Worm (Caenorhabditis elegans) whole organism, late embryonic: ENCODE measurements around the gene cdl-1.

ENCODE experiments used
- F13H6.1 ChIP-seq: sonication (generic microtip); optimal IDR thresholded peaks from 2 replicates; lab custom pipeline; 2016; ENCODE audit warnings: missing genetic modification characterization, missing compliant biosample characterization
- K09A11.1 ChIP-seq: sonication (generic microtip); optimal IDR thresholded peaks from 2 replicates; lab custom pipeline; 2017; ENCODE audit warnings: antibody characterized with exemption, mild to moderate bottlenecking, missing genetic modification characterization, missing compliant biosample characterization; ENCODE audit not compliant: insufficient read depth
- T23F11.4 ChIP-seq: fragments of 200-800 bp; sonication (Bioruptor generic); optimal IDR thresholded peaks from 2 replicates; lab custom pipeline; 2018; ENCODE audit warnings: mild to moderate bottlenecking, missing genetic modification characterization, missing compliant biosample characterization
- ama-1 ChIP-seq: fragments of 150-350 bp; optimal IDR thresholded peaks from 2 replicates; lab custom pipeline; 2014
- eyg-1 ChIP-seq: sonication (generic microtip); optimal IDR thresholded peaks from 2 replicates; lab custom pipeline; 2016; ENCODE audit warnings: missing genotype, missing genetic modification characterization, missing compliant biosample characterization
- rnt-1 ChIP-seq: sonication (generic microtip); optimal IDR thresholded peaks from 2 replicates; lab custom pipeline; 2016; ENCODE audit warnings: missing genetic modification characterization, missing compliant biosample characterization
- sox-4 ChIP-seq: sonication (generic microtip); optimal IDR thresholded peaks from 2 replicates; lab custom pipeline; 2017; ENCODE audit warnings: mild to moderate bottlenecking, missing genetic modification characterization, inconsistent platforms, missing compliant biosample characterization

ce11 chrII:10766773-10767172 lies 18.5 kb upstream of the cdl-1 start:
- no peak for TF ChIP-seq sox-4 (tag; lab: Kevin White, UChicago)
- no peak for TF ChIP-seq F13H6.1 (tag; lab: Kevin White, UChicago)
- TF ChIP-seq K09A11.1 (tag; lab: Kevin White, UChicago): no peak
- no peak for TF ChIP-seq ama-1 (lab: Kevin White, UChicago)
- no peak for TF ChIP-seq rnt-1 (tag; lab: Kevin White, UChicago)
- no peak for TF ChIP-seq eyg-1 (tag; lab: Kevin White, UChicago)
- TF ChIP-seq T23F11.4 (GFP tag; lab: Kevin White, UChicago): no peak
